Worm (Caenorhabditis elegans) whole organism, young adult: ENCODE results near the gene C14B4.2.

Experiments
- D2030.7 ChIP-seq: fragments of 200-800 bp; sonication (Bioruptor generic); IDR thresholded peaks from 2 replicates; pipeline ENCODE4 v1.3.6; 2022; ENCODE audit warnings: missing genetic modification reagents, missing genetic modification characterization, missing compliant biosample characterization
- F23B12.7 ChIP-seq: sonication (generic microtip); optimal IDR thresholded peaks from 2 replicates; lab custom pipeline; 2017; ENCODE audit warnings: missing genetic modification characterization, mild to moderate bottlenecking, missing compliant biosample characterization, antibody characterized with exemption, moderate library complexity; ENCODE audit not compliant: insufficient read depth
- ama-1 ChIP-seq, 3 experiments: fragments of 150-350 bp in 1 of 3; sonication (generic microtip) in 2 of 3; optimal IDR thresholded peaks; 2 replicates each; lab custom pipeline; 2014 to 2018; ENCODE audit warnings: missing biosample characterization in 2 of 3, missing genetic modification characterization in 2 of 3, missing genetic modification reagents in 2 of 3
- ceh-79 ChIP-seq: sonication (generic microtip); optimal IDR thresholded peaks from 2 replicates; lab custom pipeline; 2017; ENCODE audit warnings: mild to moderate bottlenecking, missing genetic modification characterization, missing compliant biosample characterization
- efl-1 ChIP-seq: fragments of 150-350 bp; optimal IDR thresholded peaks from 2 replicates; lab custom pipeline; 2014; ENCODE audit warnings: missing biosample characterization, missing genetic modification reagents, missing genetic modification characterization
- hmg-1.2 ChIP-seq: fragments of 200-800 bp; sonication (Bioruptor generic); IDR thresholded peaks from 2 replicates; pipeline ENCODE4 v1.3.6; 2022; ENCODE audit warnings: missing genetic modification reagents, missing genetic modification characterization, missing compliant biosample characterization
- nhr-90 ChIP-seq: sonication (generic microtip); optimal IDR thresholded peaks from 2 replicates; lab custom pipeline; 2016; ENCODE audit warnings: missing genotype, mild to moderate bottlenecking, missing genetic modification characterization, missing compliant biosample characterization
- pha-4 ChIP-seq: fragments of 150-350 bp; sonication (generic microtip); optimal IDR thresholded peaks from 2 replicates; lab custom pipeline; 2014; ENCODE audit warnings: missing biosample characterization, missing genetic modification reagents, missing genetic modification characterization
- sptf-2 ChIP-seq: fragments of 200-800 bp; sonication (Bioruptor generic); optimal IDR thresholded peaks from 2 replicates; lab custom pipeline; 2018; ENCODE audit warnings: mild to moderate bottlenecking, missing genetic modification characterization, missing compliant biosample characterization
- zfh-2 ChIP-seq: fragments of 200-800 bp; sonication (Bioruptor generic); conservative IDR thresholded peaks from 2 replicates; pipeline ENCODE4 v1.3.6; 2022; ENCODE audit warnings: missing genetic modification reagents, missing genetic modification characterization, missing compliant biosample characterization

ce11 chrV:19351944-19352343, 10.5 kb downstream of the C14B4.2 start:
- TF ChIP-seq F23B12.7 (tag; lab: Kevin White, UChicago) (no peak), efl-1 (GFP tag; lab: Kevin White, UChicago) (no peak), nhr-90 (tag; lab: Kevin White, UChicago) (no peak), ama-1 (optimal IDR thresholded peaks at IDR 0.05; lab: Kevin White, UChicago) (no peak), ama-1 (GFP tag; optimal IDR thresholded peaks at IDR 0.05; lab: Kevin White, UChicago) (no peak), pha-4 (tag; lab: Kevin White, UChicago) (no peak), hmg-1.2 (GFP tag; lab: Robert Waterston, UW) (no peak), ceh-79 (tag; lab: Kevin White, UChicago) (no peak), sptf-2 (GFP tag; lab: Kevin White, UChicago) (no peak), zfh-2 (GFP tag; lab: Robert Waterston, UW) (no peak), D2030.7 (no peak)
